Worm (Caenorhabditis elegans): ENCODE data around the gene nlp-28.

- TF ChIP-seq W03F9.2 (tag; optimal IDR thresholded peaks at IDR 0.05), result no peak
- TF ChIP-seq him-1 (tag; optimal IDR thresholded peaks at IDR 0.05), result no peak
Measured at ce11 chrV:3945053-3945452, 42.6 kb upstream of the nlp-28 start, which contains the start of gene cyp-35B3.

All from whole organism, L4/young adult.